Fruit fly (Drosophila melanogaster): ENCODE data around the gene GluRIIC.

GluRIIC gene

dm6 chr2L:871419-871846 lies 42.5 kb upstream of the GluRIIC start (continued):
- TF ChIP-seq CG2129 (GFP tag; IDR thresholded peaks at IDR 0.05; ENCODE audit: partially characterized antibody) (no peak), gt (GFP tag; IDR thresholded peaks at IDR 0.05) (no peak), btn (GFP tag; optimal IDR thresholded peaks at IDR 0.05) (no peak), TFAM (GFP tag; optimal IDR thresholded peaks at IDR 0.05) (no peak), Drgx (GFP tag; IDR thresholded peaks at IDR 0.05) (no peak), Camta (GFP tag; optimal IDR thresholded peaks at IDR 0.05) (no peak), Awh (GFP tag; IDR thresholded peaks at IDR 0.05) (no peak), CG10654 (GFP tag; optimal IDR thresholded peaks at IDR 0.05) (no peak), CrebB (tag; optimal IDR thresholded peaks at IDR 0.05) (peak; percentile 54), Ravus (GFP tag; IDR thresholded peaks at IDR 0.05) (no peak), gem (tag; optimal IDR thresholded peaks at IDR 0.05) (no peak), bsh (GFP tag; optimal IDR thresholded peaks at IDR 0.05) (no peak), emc (GFP tag; optimal IDR thresholded peaks at IDR 0.05) (no peak), fd3F (GFP tag; optimal IDR thresholded peaks at IDR 0.05) (no peak), YL-1 (GFP tag; optimal IDR thresholded peaks at IDR 0.05) (peak; percentile 89), Xbp1 (GFP tag; optimal IDR thresholded peaks at IDR 0.05) (peak; percentile 6), dm (GFP tag; optimal IDR thresholded peaks at IDR 0.05) (no peak), E2f2 (GFP tag; IDR thresholded peaks at IDR 0.05) (peak; percentile 32; the same call in 1 of the 2 replicates), Taf1 (GFP tag; IDR thresholded peaks at IDR 0.05) (peak; percentile 30; the same call in 1 of the 2 replicates), HLH3B (GFP tag; IDR thresholded peaks at IDR 0.05) (no peak), CG12744 (GFP tag; optimal IDR thresholded peaks at IDR 0.05) (no peak), CG12104 (GFP tag; optimal IDR thresholded peaks at IDR 0.05) (peak; percentile 34), CG2199 (GFP tag; IDR thresholded peaks at IDR 0.05) (peak; percentile 61; the same call in 1 of the 3 replicates), CG15479 (GFP tag; optimal IDR thresholded peaks at IDR 0.05) (no peak), Hand (GFP tag; optimal IDR thresholded peaks at IDR 0.05) (no peak), da (GFP tag; optimal IDR thresholded peaks at IDR 0.05) (no peak), kni (GFP tag; optimal IDR thresholded peaks at IDR 0.05) (no peak), CG10267 (tag; optimal IDR thresholded peaks at IDR 0.05) (peak; percentile 12), Adf1 (GFP tag; IDR thresholded peaks at IDR 0.05) (no peak), lab (GFP tag; optimal IDR thresholded peaks at IDR 0.05) (no peak), trem (tag; optimal IDR thresholded peaks at IDR 0.05) (no peak), wdn (GFP tag; IDR thresholded peaks at IDR 0.05) (no peak), usp (GFP tag; optimal IDR thresholded peaks at IDR 0.05) (no peak), CG7786 (GFP tag; optimal IDR thresholded peaks at IDR 0.05) (peak; percentile 25), danr (GFP tag; IDR thresholded peaks at IDR 0.05) (no peak), Nf-YC (tag; optimal IDR thresholded peaks at IDR 0.05) (peak; percentile 12), CG4328 (GFP tag; optimal IDR thresholded peaks at IDR 0.05) (no peak), chinmo (GFP tag; IDR thresholded peaks at IDR 0.05; ENCODE audit: partially characterized antibody) (no peak), Ets97D (GFP tag; optimal IDR thresholded peaks at IDR 0.05) (peak; percentile 12), Tbp (GFP tag; optimal IDR thresholded peaks at IDR 0.05) (no peak), HLH54F (GFP tag; optimal IDR thresholded peaks at IDR 0.05) (no peak), ewg (GFP tag; optimal IDR thresholded peaks at IDR 0.05) (peak; percentile 77), Chrac-16 (GFP tag; optimal IDR thresholded peaks at IDR 0.05) (no peak), CG14860 (GFP tag; IDR thresholded peaks at IDR 0.05; ENCODE audit: partially characterized antibody) (no peak), CG15011 (GFP tag; optimal IDR thresholded peaks at IDR 0.05) (no peak), CG8290 (GFP tag; optimal IDR thresholded peaks at IDR 0.05) (no peak), CG8290 (tag; optimal IDR thresholded peaks at IDR 0.05) (peak in 1 of 2 experiments; percentile 52), CG13894 (tag; optimal IDR thresholded peaks at IDR 0.05) (peak; percentile 63), CG1792 (GFP tag; optimal IDR thresholded peaks at IDR 0.05) (no peak), CG31365 (tag; optimal IDR thresholded peaks at IDR 0.05) (no peak), Sry-δ (GFP tag; optimal IDR thresholded peaks at IDR 0.05) (peak; percentile 23), Deaf1 (tag; optimal IDR thresholded peaks at IDR 0.05) (peak; percentile 1)
